Worm (Caenorhabditis elegans) whole organism, L2 larva: ENCODE measurements around the gene algn-12.

ENCODE experiments used
- ZK546.5 ChIP-seq: sonication (generic microtip); optimal IDR thresholded peaks from 2 replicates; lab custom pipeline; 2017; ENCODE audit warnings: missing biosample characterization, missing genetic modification characterization
- aly-2 ChIP-seq: fragments of 150-350 bp; optimal IDR thresholded peaks from 2 replicates; lab custom pipeline; 2014; ENCODE audit warnings: missing biosample characterization, missing genetic modification characterization
- ama-1 ChIP-seq: fragments of 150-350 bp; optimal IDR thresholded peaks from 2 replicates; lab custom pipeline; 2018; ENCODE audit warnings: inconsistent platforms
- nhr-10 ChIP-seq: sonication (generic microtip); optimal IDR thresholded peaks from 2 replicates; lab custom pipeline; 2017; ENCODE audit warnings: missing biosample characterization, missing genetic modification characterization
- nhr-12 ChIP-seq: fragments of 150-350 bp; optimal IDR thresholded peaks from 2 replicates; lab custom pipeline; 2014; ENCODE audit warnings: missing biosample characterization, missing genetic modification characterization
- nhr-25 ChIP-seq: fragments of 150-350 bp; sonication (generic microtip); optimal IDR thresholded peaks from 3 replicates; lab custom pipeline; 2014; ENCODE audit warnings: missing biosample characterization, missing genetic modification characterization
- unc-55 ChIP-seq: fragments of 150-350 bp; sonication (generic microtip); optimal IDR thresholded peaks from 3 replicates; lab custom pipeline; 2014; ENCODE audit warnings: missing biosample characterization, missing genetic modification reagents, missing genetic modification characterization
- unc-62 ChIP-seq: fragments of 150-350 bp; optimal IDR thresholded peaks from 2 replicates; lab custom pipeline; 2014; ENCODE audit warnings: missing biosample characterization, missing genetic modification reagents, missing genetic modification characterization
- ztf-11 ChIP-seq: sonication (generic microtip); optimal IDR thresholded peaks from 2 replicates; lab custom pipeline; 2017; ENCODE audit warnings: missing biosample characterization, missing genetic modification characterization

DNA sequence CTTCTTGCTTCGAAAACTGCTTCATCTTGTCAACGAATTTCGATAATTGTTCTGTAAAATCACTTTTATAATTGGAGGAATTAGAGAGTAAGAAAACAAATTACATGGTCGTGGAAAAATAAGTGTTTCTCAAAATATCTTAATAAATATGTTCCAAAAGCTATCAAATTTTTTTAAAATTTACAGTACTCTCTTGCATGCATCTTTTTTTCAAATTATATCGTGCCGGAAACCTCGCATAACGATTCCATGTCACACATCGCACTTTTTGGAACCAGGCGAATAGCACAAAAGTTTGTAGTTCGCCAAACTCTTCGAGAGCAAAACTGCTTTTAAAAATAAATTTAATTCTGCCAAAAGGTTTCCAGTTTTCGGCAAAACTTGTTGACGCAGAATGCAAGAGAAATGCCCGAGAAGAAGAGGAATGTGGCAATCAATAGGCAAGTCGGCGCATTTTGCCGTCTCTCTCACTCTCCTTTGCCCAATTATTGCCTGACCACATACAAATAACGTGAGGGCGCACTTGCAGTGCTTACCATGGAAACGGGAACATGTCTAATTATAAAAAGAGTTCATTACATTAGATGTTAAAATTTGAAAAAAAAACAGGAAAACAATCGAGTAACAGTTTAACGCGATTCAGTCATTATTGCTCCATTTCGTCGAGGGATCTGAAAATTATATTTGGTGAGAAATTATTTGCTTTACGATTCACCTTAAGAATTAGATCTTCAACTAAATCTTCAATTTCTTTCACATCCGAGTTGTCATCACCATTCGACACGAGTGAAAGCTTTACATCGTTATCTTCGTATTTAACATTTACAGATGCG is 27.2 kb upstream of the algn-12 start, which contains the start of gene Y97E10AR.3:
- TF ChIP-seq unc-55 (no peak), nhr-12 (tag; lab: Kevin White, UChicago) (no peak), ama-1 (lab: Kevin White, UChicago) (no peak), ZK546.5 (tag; lab: Kevin White, UChicago) (no peak), nhr-25 (tag; lab: Kevin White, UChicago) (no peak), ztf-11 (no peak), aly-2 (no peak), unc-62 (GFP tag; lab: Kevin White, UChicago) (no peak), nhr-10 (tag; lab: Kevin White, UChicago) (no peak)
